Worm (Caenorhabditis elegans): ENCODE measurements around the gene B0303.7.

B0303.7 gene

ce11 chrIII:8658367-8658761 is 35.1 kb upstream of the B0303.7 start (continued):
- TF ChIP-seq lin-35 (GFP tag; optimal IDR thresholded peaks at IDR 0.05): peak; percentile 67 to 85
- no peak for TF ChIP-seq tlp-1 (tag; optimal IDR thresholded peaks at IDR 0.05)
- peak; percentile 32 for TF ChIP-seq aly-2 (tag; optimal IDR thresholded peaks at IDR 0.05)
- no peak for TF ChIP-seq efl-3 (GFP tag; optimal IDR thresholded peaks at IDR 0.05)
- peak; percentile 87 for TF ChIP-seq nhr-47 (tag; optimal IDR thresholded peaks at IDR 0.05)
- TF ChIP-seq C16A3.4 (tag; optimal IDR thresholded peaks at IDR 0.05): peak; percentile 81
- TF ChIP-seq xbp-1 (tag; optimal IDR thresholded peaks at IDR 0.05): peak; percentile 88
- peak; percentile 62; the same call in 1 of the 2 replicates for TF ChIP-seq mab-9 (GFP tag; IDR thresholded peaks at IDR 0.05)
- TF ChIP-seq tbx-2 (tag; optimal IDR thresholded peaks at IDR 0.05): peak; percentile 91
- no peak for TF ChIP-seq sox-4 (tag; optimal IDR thresholded peaks at IDR 0.05)
- TF ChIP-seq zip-4 (GFP tag; optimal IDR thresholded peaks at IDR 0.05): no peak
- TF ChIP-seq ces-1 (GFP tag; optimal IDR thresholded peaks at IDR 0.05): no peak
- TF ChIP-seq lir-3 (tag; optimal IDR thresholded peaks at IDR 0.05; ENCODE audit: poor library complexity): peak; percentile 73
- no peak for TF ChIP-seq fkh-10 (GFP tag; optimal IDR thresholded peaks at IDR 0.05)
- peak; percentile 38 to 68 (median 57) for TF ChIP-seq dpl-1 (GFP tag; optimal IDR thresholded peaks at IDR 0.05)
- TF ChIP-seq irx-1 (tag; optimal IDR thresholded peaks at IDR 0.05): peak; percentile 83
- TF ChIP-seq fkh-4 (tag; optimal IDR thresholded peaks at IDR 0.05; ENCODE audit: borderline replicate concordance): no peak
- peak; percentile 88 for TF ChIP-seq blmp-1 (tag; optimal IDR thresholded peaks at IDR 0.05)
- peak; percentile 88 for TF ChIP-seq swsn-7 (tag; optimal IDR thresholded peaks at IDR 0.05)
- TF ChIP-seq rnt-1 (tag; optimal IDR thresholded peaks at IDR 0.05): peak; percentile 87
- TF ChIP-seq grh-1 (GFP tag; IDR thresholded peaks at IDR 0.05): peak; percentile 74
- TF ChIP-seq Y116A8C.19 (tag; optimal IDR thresholded peaks at IDR 0.05; ENCODE audit: borderline replicate concordance): no peak
- TF ChIP-seq lin-13 (GFP tag; optimal IDR thresholded peaks at IDR 0.05): peak; percentile 77
- no peak for TF ChIP-seq isw-1 (GFP tag; IDR thresholded peaks at IDR 0.05)
- TF ChIP-seq alr-1 (tag; optimal IDR thresholded peaks at IDR 0.05; ENCODE audit: borderline replicate concordance): no peak
- no peak for TF ChIP-seq F16B12.6 (tag; optimal IDR thresholded peaks at IDR 0.05)
- TF ChIP-seq fkh-8 (tag; optimal IDR thresholded peaks at IDR 0.05): peak; percentile 52
- no peak for TF ChIP-seq lin-15B (tag; optimal IDR thresholded peaks at IDR 0.05)
- peak; percentile 68 for TF ChIP-seq hpl-2 (GFP tag; optimal IDR thresholded peaks at IDR 0.05)
- no peak for TF ChIP-seq ztf-11 (tag; optimal IDR thresholded peaks at IDR 0.05)
- peak; percentile 34; the same call in 1 of the 2 replicates for TF ChIP-seq ceh-88 (GFP tag; IDR thresholded peaks at IDR 0.05)
- peak in 1 of 2 experiments; percentile 95 for TF ChIP-seq mdl-1 (tag; optimal IDR thresholded peaks at IDR 0.05)
- peak; percentile 71 for TF ChIP-seq C04F5.9 (tag; optimal IDR thresholded peaks at IDR 0.05)
- peak; percentile 91 for TF ChIP-seq ama-1 (optimal IDR thresholded peaks at IDR 0.05)
- TF ChIP-seq mep-1 (tag; optimal IDR thresholded peaks at IDR 0.05): peak; percentile 96
- peak; percentile 87 for TF ChIP-seq mef-2 (tag; optimal IDR thresholded peaks at IDR 0.05)
- TF ChIP-seq jun-1 (tag; optimal IDR thresholded peaks at IDR 0.05): peak; percentile 69
- peak; percentile 55 for TF ChIP-seq pag-3 (tag; optimal IDR thresholded peaks at IDR 0.05; ENCODE audit: borderline replicate concordance, insufficient read depth)
- TF ChIP-seq nhr-90 (tag; optimal IDR thresholded peaks at IDR 0.05; ENCODE audit: poor library complexity): peak; percentile 96
- peak; percentile 96 for TF ChIP-seq elt-2 (tag; optimal IDR thresholded peaks at IDR 0.05)
- TF ChIP-seq egl-13 (tag; optimal IDR thresholded peaks at IDR 0.05): peak; percentile 73
- TF ChIP-seq ztf-4 (tag; optimal IDR thresholded peaks at IDR 0.05): peak; percentile 89
- TF ChIP-seq nhr-28 (tag; optimal IDR thresholded peaks at IDR 0.05): no peak
- peak; percentile 90 for TF ChIP-seq vab-15 (tag; optimal IDR thresholded peaks at IDR 0.05)
- peak in 5 of 6 experiments; percentile 63 to 95 (median 91) for TF ChIP-seq elt-3 (tag; optimal IDR thresholded peaks at IDR 0.05)
- TF ChIP-seq ceh-8 (GFP tag; optimal IDR thresholded peaks at IDR 0.05): no peak
- no peak for TF ChIP-seq ceh-90 (tag; optimal IDR thresholded peaks at IDR 0.05)
- no peak for TF ChIP-seq hlh-4 (tag; optimal IDR thresholded peaks at IDR 0.05)
- TF ChIP-seq nhr-12 (tag; optimal IDR thresholded peaks at IDR 0.05): no peak
- TF ChIP-seq nhr-19 (GFP tag; conservative IDR thresholded peaks at IDR 0.05): peak; percentile 93
- peak; percentile 98 for TF ChIP-seq snu-23 (GFP tag; optimal IDR thresholded peaks at IDR 0.05)
- TF ChIP-seq sup-37 (GFP tag; optimal IDR thresholded peaks at IDR 0.05): peak; percentile 18
